Worm (Caenorhabditis elegans): ENCODE data around the gene clk-1.

ce11 chrIII:5310403-5310802 is 32.7 kb downstream of the clk-1 start:
- TF ChIP-seq B0310.2 (tag; optimal IDR thresholded peaks at IDR 0.05) (no peak), tbx-11 (GFP tag; IDR thresholded peaks at IDR 0.05) (no peak), aly-1 (tag; optimal IDR thresholded peaks at IDR 0.05) (no peak), hmg-4 (GFP tag; optimal IDR thresholded peaks at IDR 0.05) (no peak), ceh-13 (GFP tag; optimal IDR thresholded peaks at IDR 0.05) (no peak), sea-1 (GFP tag; conservative IDR thresholded peaks at IDR 0.05) (no peak), flt-1 (GFP tag; IDR thresholded peaks at IDR 0.05) (no peak)
